Worm (Caenorhabditis elegans): ENCODE data around the gene alkb-8.

DNA sequence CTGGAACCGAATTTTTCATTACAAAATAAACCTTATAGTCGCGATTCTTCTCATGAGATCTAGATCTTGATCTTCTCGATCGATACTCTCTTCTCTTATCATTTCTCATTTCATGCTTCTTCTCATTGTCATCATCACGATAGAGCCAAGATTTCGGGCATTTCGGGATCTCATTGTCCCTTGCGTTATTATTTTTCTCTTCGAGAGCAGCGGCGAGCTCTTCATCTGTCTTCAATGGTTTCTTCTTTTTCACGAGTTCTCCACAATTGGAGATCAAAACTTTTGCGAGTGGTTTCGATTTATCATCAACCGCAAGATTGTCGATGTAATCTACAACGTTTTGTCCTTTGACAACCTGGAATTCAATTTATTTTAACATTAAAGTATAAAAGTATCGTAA lies 10.8 kb upstream of the alkb-8 start:
- TF ChIP-seq ceh-27 (GFP tag; optimal IDR thresholded peaks at IDR 0.05) (no peak), repo-1 (tag; optimal IDR thresholded peaks at IDR 0.05) (no peak), rec-8 (tag; optimal IDR thresholded peaks at IDR 0.05) (no peak), dpl-1 (GFP tag; optimal IDR thresholded peaks at IDR 0.05) (no peak), F37B4.10 (GFP tag; IDR thresholded peaks at IDR 0.05) (no peak), sea-2 (GFP tag; IDR thresholded peaks at IDR 0.05) (no peak), nhr-90 (tag; optimal IDR thresholded peaks at IDR 0.05) (no peak), ztf-22 (GFP tag; optimal IDR thresholded peaks at IDR 0.05) (no peak), unc-62 (GFP tag; optimal IDR thresholded peaks at IDR 0.05) (no peak), Y67H2A.10 (GFP tag; conservative IDR thresholded peaks at IDR 0.05) (no peak), F22D6.2 (tag; optimal IDR thresholded peaks at IDR 0.05) (no peak), C06A6.2 (GFP tag; conservative IDR thresholded peaks at IDR 0.05) (no peak), ztf-18 (tag; optimal IDR thresholded peaks at IDR 0.05) (no peak), ama-1 (optimal IDR thresholded peaks at IDR 0.05) (no peak), ama-1 (GFP tag; optimal IDR thresholded peaks at IDR 0.05) (no peak)

Measured in whole organism, young adult.